Fruit fly (Drosophila melanogaster) S2 (cell line): Measurements from ENCODE around the gene PH4alphaSG2.

Source experiments
- CG8478 ChIP-seq: fragments of >200 bp; optimal IDR thresholded peaks from 2 replicates; lab custom pipeline; 2018
- CTCF ChIP-seq, 2 experiments: fragments of >200 bp; optimal IDR thresholded peaks; 2 replicates each; lab custom pipeline; 2018

Gene PH4alphaSG2

dm6 chr3R:30465775-30466494 is 23.9 kb upstream of the PH4alphaSG2 start, which contains the start of gene PH4alphaEFB:
PH4alphaEFB (plus strand) TSS chr3R:30466050.
- TF ChIP-seq CTCF (optimal IDR thresholded peaks at IDR 0.05; lab: Kevin White, UChicago) (no peak), CG8478 (lab: Kevin White, UChicago) (no peak)

- TF ChIP-seq CTCF (optimal IDR thresholded peaks at IDR 0.05; lab: Kevin White, UChicago) (no peak), CG8478 (lab: Kevin White, UChicago) (no peak)
These were observed 23.4 kb upstream of the PH4alphaSG2 start for dm6 chr3R:30466515-30466914.

- TF ChIP-seq CG8478 (lab: Kevin White, UChicago): no peak
- peak; percentile 21 to 58 for TF ChIP-seq CTCF (optimal IDR thresholded peaks at IDR 0.05; lab: Kevin White, UChicago)
These were observed 22.8 kb upstream of the PH4alphaSG2 start for dm6 chr3R:30467062-30467461.

- TF ChIP-seq CG8478 (lab: Kevin White, UChicago) (no peak), CTCF (optimal IDR thresholded peaks at IDR 0.05; lab: Kevin White, UChicago) (no peak)
These were observed 19.2 kb upstream of the PH4alphaSG2 start for dm6 chr3R:30470690-30471089.

dm6 chr3R:30472331-30472730 is 17.5 kb upstream of the PH4alphaSG2 start:
- TF ChIP-seq CG8478 (lab: Kevin White, UChicago) (no peak), CTCF (optimal IDR thresholded peaks at IDR 0.05; lab: Kevin White, UChicago) (no peak)

dm6 chr3R:30474667-30475213 is 15.1 kb upstream of the PH4alphaSG2 start:
- no peak for TF ChIP-seq CG8478 (lab: Kevin White, UChicago)
- no peak for TF ChIP-seq CTCF (optimal IDR thresholded peaks at IDR 0.05; lab: Kevin White, UChicago)

dm6 chr3R:30475910-30476309 is 14.0 kb upstream of the PH4alphaSG2 start:
- no peak for TF ChIP-seq CG8478 (lab: Kevin White, UChicago)

- TF ChIP-seq CTCF (optimal IDR thresholded peaks at IDR 0.05; lab: Kevin White, UChicago) (no peak), CG8478 (lab: Kevin White, UChicago) (no peak)
These were observed 13.5 kb upstream of the PH4alphaSG2 start, which contains the start of gene spdo for dm6 chr3R:30476367-30476766. spdo (plus strand) TSS chr3R:30476684.

dm6 chr3R:30487828-30488227 is 2.0 kb upstream of the PH4alphaSG2 start, which contains the start of gene Jon99Fii:
Jon99Fii (minus strand) TSS chr3R:30487928.
- TF ChIP-seq CG8478 (lab: Kevin White, UChicago): no peak
- no peak for TF ChIP-seq CTCF (optimal IDR thresholded peaks at IDR 0.05; lab: Kevin White, UChicago)

dm6 chr3R:30488663-30489062 is 1.2 kb upstream of the PH4alphaSG2 start, which contains the start of gene Jon99Fi:
Jon99Fi (plus strand) TSS chr3R:30488963.
- TF ChIP-seq CG8478 (lab: Kevin White, UChicago) (no peak), CTCF (optimal IDR thresholded peaks at IDR 0.05; lab: Kevin White, UChicago) (no peak)

- no peak for TF ChIP-seq CTCF (optimal IDR thresholded peaks at IDR 0.05; lab: Kevin White, UChicago)
- no peak for TF ChIP-seq CG8478 (lab: Kevin White, UChicago)
These were observed 6.4 kb downstream of the PH4alphaSG2 start, which contains the start of gene PH4alphaMP for dm6 chr3R:30496103-30496858. PH4alphaMP (minus strand) TSS chr3R:30496153.

dm6 chr3R:30500226-30500625 is 10.4 kb downstream of the PH4alphaSG2 start, which contains the start of gene PH4alphaNE1:
PH4alphaNE1 (minus strand) TSS chr3R:30500326.
- TF ChIP-seq CTCF (optimal IDR thresholded peaks at IDR 0.05; lab: Kevin White, UChicago) (no peak), CG8478 (lab: Kevin White, UChicago) (no peak)

dm6 chr3R:30501174-30501573 is 11.3 kb downstream of the PH4alphaSG2 start:
- TF ChIP-seq CTCF (optimal IDR thresholded peaks at IDR 0.05; lab: Kevin White, UChicago) (no peak), CG8478 (lab: Kevin White, UChicago) (no peak)

dm6 chr3R:30503406-30503805 is 13.5 kb downstream of the PH4alphaSG2 start, which contains the start of gene CG31371:
CG31371 (minus strand) TSS chr3R:30503506.
- TF ChIP-seq CG8478 (lab: Kevin White, UChicago) (no peak), CTCF (optimal IDR thresholded peaks at IDR 0.05; lab: Kevin White, UChicago) (no peak)
